Worm (Caenorhabditis elegans): Measurements from ENCODE around the gene Y15E3A.5.

Gene Y15E3A.5

DNA sequence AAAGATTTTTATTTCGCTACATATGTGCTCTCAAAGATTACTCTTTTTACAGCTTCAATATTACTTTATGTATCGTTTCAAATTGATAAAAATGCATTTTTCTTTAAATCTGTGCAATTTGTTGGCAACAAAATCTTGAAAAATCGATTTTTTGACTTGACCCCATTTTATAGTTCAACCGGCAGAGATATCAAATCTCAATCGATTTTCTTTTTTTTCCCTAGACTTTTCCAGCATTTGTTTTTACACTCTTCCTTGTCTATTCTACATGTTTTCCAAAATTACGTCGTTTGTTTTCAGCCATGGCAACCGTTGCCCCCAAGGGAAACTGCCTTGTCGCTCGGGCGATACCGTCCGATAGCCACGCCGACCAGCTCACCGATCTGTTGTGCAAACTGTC, 14.6 kb downstream of the Y15E3A.5 start, which contains the start of gene nfki-1:
TSS of gene nfki-1 (plus strand) at position 301 of the 400 bp plus-strand sequence.
- TF ChIP-seq snpc-4 (tag; optimal IDR thresholded peaks at IDR 0.05): no peak
- TF ChIP-seq egl-27 (tag; optimal IDR thresholded peaks at IDR 0.05): no peak
- TF ChIP-seq blmp-1 (tag; optimal IDR thresholded peaks at IDR 0.05; ENCODE audit: insufficient read depth): no peak
- TF ChIP-seq mbf-1 (tag; optimal IDR thresholded peaks at IDR 0.05): no peak
- TF ChIP-seq nhr-21 (tag; optimal IDR thresholded peaks at IDR 0.05): no peak
- no peak for TF ChIP-seq nhr-129 (tag; optimal IDR thresholded peaks at IDR 0.05)
- no peak for TF ChIP-seq nhr-11 (tag; optimal IDR thresholded peaks at IDR 0.05)
- no peak for TF ChIP-seq C34F6.9 (tag; optimal IDR thresholded peaks at IDR 0.05)
- no peak for TF ChIP-seq nhr-25 (tag; optimal IDR thresholded peaks at IDR 0.05)
- no peak for TF ChIP-seq nhr-6 (tag; optimal IDR thresholded peaks at IDR 0.05)
- TF ChIP-seq peb-1 (tag; optimal IDR thresholded peaks at IDR 0.05): no peak
- no peak for TF ChIP-seq ztf-4 (tag; optimal IDR thresholded peaks at IDR 0.05)
- no peak for TF ChIP-seq F13H6.1 (tag; optimal IDR thresholded peaks at IDR 0.05)
- TF ChIP-seq dmd-4 (tag; optimal IDR thresholded peaks at IDR 0.05): no peak
- TF ChIP-seq lin-13 (GFP tag; optimal IDR thresholded peaks at IDR 0.05): no peak
- TF ChIP-seq nhr-10 (tag; optimal IDR thresholded peaks at IDR 0.05): no peak
- no peak for TF ChIP-seq unc-55 (GFP tag; optimal IDR thresholded peaks at IDR 0.05)
- TF ChIP-seq alr-1 (tag; optimal IDR thresholded peaks at IDR 0.05): no peak
- TF ChIP-seq sma-3 (GFP tag; optimal IDR thresholded peaks at IDR 0.05): no peak
- no peak for TF ChIP-seq ZK546.5 (tag; optimal IDR thresholded peaks at IDR 0.05)

DNA sequence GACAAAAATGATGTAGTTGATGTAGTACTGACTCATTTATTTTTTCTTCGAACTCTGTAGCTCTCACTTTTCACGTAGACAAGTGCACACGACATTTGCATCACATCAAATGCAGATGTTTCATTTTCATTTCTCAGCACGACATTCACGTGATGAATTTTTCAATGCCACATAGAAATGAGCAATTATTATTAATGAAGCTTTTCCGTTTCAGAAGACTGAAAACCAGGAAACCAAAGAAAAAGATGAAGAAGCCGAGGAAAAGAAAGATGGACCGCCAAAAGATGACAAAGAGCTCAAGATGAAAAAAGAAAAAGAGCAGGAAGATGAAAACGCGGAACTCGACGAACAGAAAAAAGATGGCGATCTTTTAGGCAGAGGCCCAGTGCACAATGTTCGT, 15.2 kb downstream of the Y15E3A.5 start:
- TF ChIP-seq ceh-82 (tag; optimal IDR thresholded peaks at IDR 0.05): no peak
- peak; percentile 63 for TF ChIP-seq C34F6.9 (tag; optimal IDR thresholded peaks at IDR 0.05)
- TF ChIP-seq nhr-129 (tag; optimal IDR thresholded peaks at IDR 0.05): peak; percentile 21
- peak; percentile 32 for TF ChIP-seq lin-13 (GFP tag; optimal IDR thresholded peaks at IDR 0.05)
- no peak for TF ChIP-seq egl-27 (tag; optimal IDR thresholded peaks at IDR 0.05)
- TF ChIP-seq unc-55 (GFP tag; optimal IDR thresholded peaks at IDR 0.05): peak; percentile 65
- peak in 1 of 2 experiments; percentile 61 for TF ChIP-seq lsy-2 (tag; optimal IDR thresholded peaks at IDR 0.05)
- TF ChIP-seq elt-1 (tag; optimal IDR thresholded peaks at IDR 0.05): no peak
- TF ChIP-seq sma-9 (GFP tag; optimal IDR thresholded peaks at IDR 0.05): peak; percentile 41
- no peak for TF ChIP-seq sma-9 (tag; optimal IDR thresholded peaks at IDR 0.05)
- TF ChIP-seq crh-2 (tag; optimal IDR thresholded peaks at IDR 0.05): peak; percentile 71
- peak; percentile 6 for TF ChIP-seq nhr-21 (tag; optimal IDR thresholded peaks at IDR 0.05)
- TF ChIP-seq ZK546.5 (tag; optimal IDR thresholded peaks at IDR 0.05): no peak
- TF ChIP-seq aly-2 (tag; optimal IDR thresholded peaks at IDR 0.05): no peak
- peak; percentile 34 for TF ChIP-seq ztf-4 (tag; optimal IDR thresholded peaks at IDR 0.05)

DNA sequence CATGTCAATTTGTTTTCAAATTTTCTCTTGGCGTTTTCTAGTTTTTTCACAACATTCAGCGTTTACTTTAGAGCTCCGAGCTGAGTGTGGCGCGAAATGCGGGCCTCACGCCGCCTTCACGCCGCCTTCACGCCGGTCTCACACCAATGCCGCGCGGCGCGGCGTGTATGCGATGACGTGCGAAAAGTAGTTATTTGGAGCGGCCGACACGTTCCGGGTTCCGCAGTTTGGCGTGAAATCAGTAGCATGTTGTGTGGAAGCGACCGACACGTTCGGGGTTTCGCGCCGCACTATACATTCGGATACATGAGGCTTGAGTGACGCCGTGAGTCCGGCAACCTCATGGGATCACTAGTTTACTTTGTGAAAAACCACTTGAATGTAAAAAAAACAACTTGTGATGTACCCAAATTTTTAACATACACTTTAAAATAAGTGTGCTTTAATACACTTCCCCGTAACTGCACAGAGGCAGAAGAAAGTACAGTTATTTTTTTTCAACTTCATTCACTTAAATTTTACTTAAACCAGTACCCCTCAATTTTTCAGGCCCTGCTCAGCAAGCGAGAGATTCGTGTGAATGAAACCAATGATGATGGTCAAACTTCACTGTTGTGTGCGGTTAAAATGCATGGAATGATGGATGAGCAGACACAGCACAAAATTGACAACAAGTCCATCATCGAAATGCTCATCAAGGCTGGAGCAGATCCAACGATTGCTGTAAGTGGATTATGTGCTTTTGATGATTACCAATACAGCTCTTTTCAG, 22.0 kb downstream of the Y15E3A.5 start:
- TF ChIP-seq F13H6.1 (tag; optimal IDR thresholded peaks at IDR 0.05) (no peak), snpc-4 (tag; optimal IDR thresholded peaks at IDR 0.05) (peak; percentile 51)

DNA sequence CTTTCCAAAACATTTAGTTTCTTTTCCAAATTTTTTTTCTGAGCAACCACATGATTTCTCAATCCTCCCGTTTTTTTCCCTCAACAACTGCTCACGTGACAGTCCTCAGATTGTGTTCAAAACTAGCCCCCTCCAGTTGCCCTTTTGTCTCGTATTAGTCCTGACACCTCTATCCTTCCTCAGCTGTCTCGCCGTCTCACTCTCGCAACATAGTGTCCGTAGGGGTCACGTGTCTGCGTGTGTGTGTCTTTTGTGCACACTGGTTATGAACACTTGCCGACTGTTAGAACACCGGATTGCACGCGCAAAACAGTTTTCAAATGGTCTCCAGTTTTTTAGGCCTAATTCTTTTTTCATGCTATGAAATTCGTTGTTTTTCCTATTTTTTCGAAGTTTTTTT, 24.9 kb downstream of the Y15E3A.5 start:
- TF ChIP-seq mab-5 (tag; optimal IDR thresholded peaks at IDR 0.05): peak; percentile 57
- no peak for TF ChIP-seq nhr-77 (tag; optimal IDR thresholded peaks at IDR 0.05)
- TF ChIP-seq blmp-1 (tag; optimal IDR thresholded peaks at IDR 0.05; ENCODE audit: insufficient read depth): no peak
- peak; percentile 82 to 88 for TF ChIP-seq mdl-1 (tag; optimal IDR thresholded peaks at IDR 0.05)
- peak; percentile 69 for TF ChIP-seq lin-13 (GFP tag; optimal IDR thresholded peaks at IDR 0.05)
- TF ChIP-seq nhr-25 (tag; optimal IDR thresholded peaks at IDR 0.05): peak; percentile 78
- TF ChIP-seq sma-9 (GFP tag; optimal IDR thresholded peaks at IDR 0.05): peak; percentile 92
- TF ChIP-seq sma-9 (tag; optimal IDR thresholded peaks at IDR 0.05): no peak
- TF ChIP-seq gmeb-1 (tag; optimal IDR thresholded peaks at IDR 0.05): no peak
- no peak for TF ChIP-seq skn-1 (tag; optimal IDR thresholded peaks at IDR 0.05)
- no peak for TF ChIP-seq dmd-4 (tag; optimal IDR thresholded peaks at IDR 0.05)
- peak; percentile 93 for TF ChIP-seq nhr-129 (tag; optimal IDR thresholded peaks at IDR 0.05)
- TF ChIP-seq elt-3 (tag; optimal IDR thresholded peaks at IDR 0.05): no peak
- no peak for TF ChIP-seq ztf-11 (tag; optimal IDR thresholded peaks at IDR 0.05)
- TF ChIP-seq snpc-4 (tag; optimal IDR thresholded peaks at IDR 0.05): peak; percentile 39
- peak; percentile 58 for TF ChIP-seq ztf-4 (tag; optimal IDR thresholded peaks at IDR 0.05)
- peak; percentile 87 for TF ChIP-seq nhr-6 (tag; optimal IDR thresholded peaks at IDR 0.05)
- TF ChIP-seq ceh-16 (tag; optimal IDR thresholded peaks at IDR 0.05): peak; percentile 33
- peak; percentile 87 for TF ChIP-seq F13H6.1 (tag; optimal IDR thresholded peaks at IDR 0.05)
- TF ChIP-seq sem-4 (tag; optimal IDR thresholded peaks at IDR 0.05): peak; percentile 88
- peak; percentile 42 for TF ChIP-seq sma-3 (GFP tag; optimal IDR thresholded peaks at IDR 0.05)
- no peak for TF ChIP-seq aly-2 (tag; optimal IDR thresholded peaks at IDR 0.05)
- peak; percentile 28 for TF ChIP-seq unc-55 (GFP tag; optimal IDR thresholded peaks at IDR 0.05)
- no peak for TF ChIP-seq peb-1 (tag; optimal IDR thresholded peaks at IDR 0.05)
- TF ChIP-seq fos-1 (tag; optimal IDR thresholded peaks at IDR 0.05): peak; percentile 36
- no peak for TF ChIP-seq nhr-11 (tag; optimal IDR thresholded peaks at IDR 0.05)
- TF ChIP-seq nhr-23 (tag; optimal IDR thresholded peaks at IDR 0.05): no peak
- no peak for TF ChIP-seq nhr-237 (tag; optimal IDR thresholded peaks at IDR 0.05)
- no peak for TF ChIP-seq alr-1 (tag; optimal IDR thresholded peaks at IDR 0.05)
- TF ChIP-seq nhr-21 (tag; optimal IDR thresholded peaks at IDR 0.05): peak; percentile 56
- TF ChIP-seq ztf-1 (GFP tag; conservative IDR thresholded peaks at IDR 0.05): no peak
- TF ChIP-seq unc-39 (tag; optimal IDR thresholded peaks at IDR 0.05): no peak
- TF ChIP-seq nhr-12 (tag; optimal IDR thresholded peaks at IDR 0.05): no peak
- no peak for TF ChIP-seq lin-39 (tag; optimal IDR thresholded peaks at IDR 0.05)
- TF ChIP-seq egl-27 (tag; optimal IDR thresholded peaks at IDR 0.05): peak; percentile 81
- peak; percentile 90 for TF ChIP-seq C34F6.9 (tag; optimal IDR thresholded peaks at IDR 0.05)
